Fruit fly (Drosophila melanogaster): ENCODE results near the gene CG18094.
A peak's percentile ranks its signal among the peaks of the same experiment; 100 is the strongest.

Gene CG18094

dm6 chr2L:19463405-19463804 lies 26.7 kb upstream of the CG18094 start (continued):
- no peak for TF ChIP-seq oc (tag; optimal IDR thresholded peaks at IDR 0.05)
- no peak for TF ChIP-seq CG1832 (GFP tag; optimal IDR thresholded peaks at IDR 0.05)
- no peak for TF ChIP-seq tgo (GFP tag; IDR thresholded peaks at IDR 0.05)
- TF ChIP-seq CG9609 (GFP tag; optimal IDR thresholded peaks at IDR 0.05), result no peak
- TF ChIP-seq Tbp (GFP tag; optimal IDR thresholded peaks at IDR 0.05), result no peak
- no peak for TF ChIP-seq CG10431 (GFP tag; optimal IDR thresholded peaks at IDR 0.05)
- TF ChIP-seq dmrt11E (tag; optimal IDR thresholded peaks at IDR 0.05), result no peak
- no peak for TF ChIP-seq Hr78 (GFP tag; optimal IDR thresholded peaks at IDR 0.05)
- no peak for TF ChIP-seq CG12659 (GFP tag; optimal IDR thresholded peaks at IDR 0.05)
- TF ChIP-seq Mes4 (GFP tag; optimal IDR thresholded peaks at IDR 0.05), result no peak
- TF ChIP-seq CG8388 (GFP tag; optimal IDR thresholded peaks at IDR 0.05), result no peak
- TF ChIP-seq CG4707 (GFP tag; optimal IDR thresholded peaks at IDR 0.05), result no peak
- TF ChIP-seq HLHmδ (GFP tag; optimal IDR thresholded peaks at IDR 0.05), result no peak
- no peak for TF ChIP-seq CG11696 (GFP tag; IDR thresholded peaks at IDR 0.05)
- TF ChIP-seq Hsf (GFP tag; optimal IDR thresholded peaks at IDR 0.05), result no peak
- TF ChIP-seq cas (GFP tag; IDR thresholded peaks at IDR 0.05), result no peak
- TF ChIP-seq CG2678 (tag; optimal IDR thresholded peaks at IDR 0.05), result peak; percentile 44
- no peak for TF ChIP-seq da (GFP tag; optimal IDR thresholded peaks at IDR 0.05)
- no peak for TF ChIP-seq Eip74EF (GFP tag; optimal IDR thresholded peaks at IDR 0.05)
- TF ChIP-seq al (GFP tag; IDR thresholded peaks at IDR 0.05), result no peak
- no peak for TF ChIP-seq HLH3B (GFP tag; IDR thresholded peaks at IDR 0.05)
- TF ChIP-seq yki (optimal IDR thresholded peaks at IDR 0.05), result no peak
- no peak for TF ChIP-seq CG2202 (tag; optimal IDR thresholded peaks at IDR 0.05)
- no peak for TF ChIP-seq CG16863 (GFP tag; optimal IDR thresholded peaks at IDR 0.05)
- TF ChIP-seq grau (tag; optimal IDR thresholded peaks at IDR 0.05), result peak; percentile 8
- TF ChIP-seq gfzf (GFP tag; optimal IDR thresholded peaks at IDR 0.05), result no peak
- TF ChIP-seq fd96Cb (tag; optimal IDR thresholded peaks at IDR 0.05), result peak; percentile 12
- peak; percentile 1 for TF ChIP-seq CG17385 (GFP tag; optimal IDR thresholded peaks at IDR 0.05)
- TF ChIP-seq CG6254 (GFP tag; optimal IDR thresholded peaks at IDR 0.05), result no peak
- no peak for TF ChIP-seq Sry-β (GFP tag; optimal IDR thresholded peaks at IDR 0.05)
- peak; percentile 0 for TF ChIP-seq az2 (GFP tag; optimal IDR thresholded peaks at IDR 0.05)
- no peak for TF ChIP-seq maf-S (GFP tag; optimal IDR thresholded peaks at IDR 0.05)
- no peak for TF ChIP-seq CG13287 (GFP tag; IDR thresholded peaks at IDR 0.05; ENCODE audit: partially characterized antibody)
- TF ChIP-seq Aef1 (GFP tag; IDR thresholded peaks at IDR 0.05), result no peak
- peak; percentile 5 for TF ChIP-seq CG10209 (GFP tag; optimal IDR thresholded peaks at IDR 0.05)
- peak in 1 of 3 experiments; percentile 28 for TF ChIP-seq lola (GFP tag; optimal IDR thresholded peaks at IDR 0.05)
- no peak for TF ChIP-seq CG9876 (GFP tag; optimal IDR thresholded peaks at IDR 0.05)
- TF ChIP-seq sens-2 (GFP tag; IDR thresholded peaks at IDR 0.05), result no peak
- TF ChIP-seq tio (GFP tag; optimal IDR thresholded peaks at IDR 0.05), result peak; percentile 4
- TF ChIP-seq Mad (GFP tag; optimal IDR thresholded peaks at IDR 0.05), result no peak
- TF ChIP-seq YL-1 (GFP tag; optimal IDR thresholded peaks at IDR 0.05), result no peak
- TF ChIP-seq sim (GFP tag; IDR thresholded peaks at IDR 0.05), result no peak
- peak; percentile 35 for TF ChIP-seq phol (tag; optimal IDR thresholded peaks at IDR 0.05)
- TF ChIP-seq rib (GFP tag; IDR thresholded peaks at IDR 0.05), result no peak
- TF ChIP-seq CG13775 (GFP tag; optimal IDR thresholded peaks at IDR 0.05), result peak; percentile 20
- TF ChIP-seq CG7928 (GFP tag; optimal IDR thresholded peaks at IDR 0.05), result no peak
- no peak for TF ChIP-seq stc (GFP tag; IDR thresholded peaks at IDR 0.05)
- no peak for TF ChIP-seq NC2α (GFP tag; optimal IDR thresholded peaks at IDR 0.05)
- TF ChIP-seq CG17328 (GFP tag; IDR thresholded peaks at IDR 0.05), result no peak
- no peak for TF ChIP-seq CG4617 (GFP tag; optimal IDR thresholded peaks at IDR 0.05; ENCODE audit: borderline replicate concordance)
- TF ChIP-seq CG11093 (GFP tag; IDR thresholded peaks at IDR 0.05), result no peak
- no peak for TF ChIP-seq CG4404 (GFP tag; IDR thresholded peaks at IDR 0.05)
